Worm (Caenorhabditis elegans) whole organism, late embryonic: Measurements from ENCODE around the gene nit-1.

Source experiments
- ama-1 ChIP-seq: fragments of 150-350 bp; optimal IDR thresholded peaks from 2 replicates; lab custom pipeline; 2014
- ceh-45 ChIP-seq: fragments of 200-800 bp; sonication (Bioruptor generic); IDR thresholded peaks from 2 replicates; pipeline ENCODE4 v1.3.6; 2022; ENCODE audit warnings: missing genetic modification reagents, missing genetic modification characterization, missing compliant biosample characterization
- elt-2 ChIP-seq: sonication (generic microtip); optimal IDR thresholded peaks from 2 replicates; lab custom pipeline; 2016; ENCODE audit warnings: missing genetic modification reagents, missing genetic modification characterization, missing compliant biosample characterization
- hlh-6 ChIP-seq: sonication (generic microtip); optimal IDR thresholded peaks from 2 replicates; lab custom pipeline; 2016; ENCODE audit warnings: missing genotype, missing genetic modification characterization, missing compliant biosample characterization
- mec-3 ChIP-seq: sonication (generic microtip); optimal IDR thresholded peaks from 2 replicates; lab custom pipeline; 2016; ENCODE audit warnings: borderline replicate concordance, missing genetic modification characterization, missing compliant biosample characterization
- pag-3 ChIP-seq: sonication (generic microtip); optimal IDR thresholded peaks from 2 replicates; lab custom pipeline; 2016; ENCODE audit warnings: missing compliant biosample characterization, missing genetic modification characterization, borderline replicate concordance
- pha-4 ChIP-seq: fragments of 150-350 bp; optimal IDR thresholded peaks from 2 replicates; lab custom pipeline; 2018; ENCODE audit warnings: missing biosample characterization, missing genetic modification reagents, missing genetic modification characterization
- ref-2 ChIP-seq: sonication (generic microtip); optimal IDR thresholded peaks from 2 replicates; lab custom pipeline; 2016; ENCODE audit warnings: missing genetic modification characterization, missing compliant biosample characterization
- unc-55 ChIP-seq: sonication (generic microtip); optimal IDR thresholded peaks from 2 replicates; lab custom pipeline; 2017; ENCODE audit warnings: missing biosample characterization, missing genetic modification reagents, missing genetic modification characterization

- TF ChIP-seq elt-2 (no peak), pha-4 (tag; lab: Kevin White, UChicago) (no peak), ceh-45 (GFP tag; lab: Robert Waterston, UW) (no peak), ref-2 (tag; lab: Kevin White, UChicago) (no peak), unc-55 (no peak), pag-3 (tag; lab: Kevin White, UChicago) (no peak), hlh-6 (no peak), mec-3 (no peak), ama-1 (no peak)
These were observed 47.5 kb upstream of the nit-1 start for ce11 chrIII:3874492-3874891.
